Worm (Caenorhabditis elegans) whole organism, L1 larva: Measurements from ENCODE around the gene F54C9.11.

Experiments
- C04F5.9 ChIP-seq: sonication (generic microtip); optimal IDR thresholded peaks from 2 replicates; lab custom pipeline; 2016; ENCODE audit warnings: missing genetic modification characterization, missing compliant biosample characterization
- C16A3.4 ChIP-seq: fragments of 150-350 bp; optimal IDR thresholded peaks from 2 replicates; lab custom pipeline; 2014; ENCODE audit warnings: missing biosample characterization, missing genetic modification characterization
- F16B12.6 ChIP-seq: fragments of 150-350 bp; optimal IDR thresholded peaks from 2 replicates; lab custom pipeline; 2014; ENCODE audit warnings: missing biosample characterization, missing genetic modification characterization
- aly-2 ChIP-seq: fragments of 150-350 bp; optimal IDR thresholded peaks from 2 replicates; lab custom pipeline; 2014; ENCODE audit warnings: missing biosample characterization, missing genetic modification characterization
- ceh-88 ChIP-seq: fragments of 200-800 bp; sonication (Bioruptor generic); IDR thresholded peaks from 2 replicates; pipeline ENCODE4 v1.3.6; 2022; ENCODE audit warnings: missing genetic modification characterization, missing compliant biosample characterization
- ceh-90 ChIP-seq: sonication (generic microtip); optimal IDR thresholded peaks from 2 replicates; lab custom pipeline; 2016; ENCODE audit warnings: missing genetic modification characterization, missing compliant biosample characterization
- ces-1 ChIP-seq: fragments of 150-350 bp; optimal IDR thresholded peaks from 2 replicates; lab custom pipeline; 2014; ENCODE audit warnings: missing biosample characterization, missing genetic modification reagents, missing genetic modification characterization
- efl-3 ChIP-seq: fragments of 200-800 bp; sonication (Bioruptor generic); optimal IDR thresholded peaks from 2 replicates; lab custom pipeline; 2018; ENCODE audit warnings: mild to moderate bottlenecking, missing genetic modification characterization, missing compliant biosample characterization
- egl-13 ChIP-seq: sonication (generic microtip); optimal IDR thresholded peaks from 2 replicates; lab custom pipeline; 2016; ENCODE audit warnings: missing genotype, missing genetic modification reagents, missing genetic modification characterization, missing compliant biosample characterization
- egl-27 ChIP-seq, 2 experiments: fragments of 150-350 bp in 1 of 2; sonication (generic microtip); optimal IDR thresholded peaks; 3 replicates each; lab custom pipeline; 2017 to 2018; ENCODE audit warnings: missing biosample characterization in 2 of 2, missing genetic modification characterization in 2 of 2, missing genetic modification reagents in 2 of 2
- fos-1 ChIP-seq: fragments of 150-350 bp; optimal IDR thresholded peaks from 2 replicates; lab custom pipeline; 2014; ENCODE audit warnings: missing biosample characterization, missing genetic modification characterization
- hlh-4 ChIP-seq: sonication (generic microtip); optimal IDR thresholded peaks from 2 replicates; lab custom pipeline; 2016; ENCODE audit warnings: mild to moderate bottlenecking, missing genetic modification characterization, missing compliant biosample characterization
- hpl-2 ChIP-seq: fragments of 150-350 bp; optimal IDR thresholded peaks from 2 replicates; lab custom pipeline; 2014; ENCODE audit warnings: missing biosample characterization, missing genetic modification reagents, missing genetic modification characterization
- irx-1 ChIP-seq: sonication (generic microtip); optimal IDR thresholded peaks from 2 replicates; lab custom pipeline; 2016; ENCODE audit warnings: missing genetic modification characterization, missing compliant biosample characterization
- jun-1 ChIP-seq: fragments of 150-350 bp; optimal IDR thresholded peaks from 2 replicates; lab custom pipeline; 2014; ENCODE audit warnings: missing biosample characterization, missing genetic modification reagents, missing genetic modification characterization
- lin-13 ChIP-seq: fragments of 150-350 bp; optimal IDR thresholded peaks from 2 replicates; lab custom pipeline; 2014; ENCODE audit warnings: missing biosample characterization, missing genetic modification reagents, missing genetic modification characterization
- lin-14 ChIP-seq: fragments of 200-800 bp; sonication (Bioruptor generic); optimal IDR thresholded peaks from 2 replicates; lab custom pipeline; 2018; ENCODE audit warnings: mild to moderate bottlenecking, missing genetic modification characterization, moderate library complexity, missing compliant biosample characterization
- lin-15B ChIP-seq: fragments of 150-350 bp; sonication (generic microtip); optimal IDR thresholded peaks from 3 replicates; lab custom pipeline; 2014; ENCODE audit warnings: missing biosample characterization, missing genetic modification characterization
- mab-9 ChIP-seq: fragments of 200-800 bp; sonication (Bioruptor generic); IDR thresholded peaks from 2 replicates; pipeline ENCODE4 v1.3.6; 2022; ENCODE audit warnings: missing genetic modification reagents, missing genetic modification characterization, missing compliant biosample characterization
- mef-2 ChIP-seq: fragments of 150-350 bp; optimal IDR thresholded peaks from 2 replicates; lab custom pipeline; 2014; ENCODE audit warnings: missing biosample characterization, missing genetic modification characterization
- mep-1 ChIP-seq: fragments of 150-350 bp; optimal IDR thresholded peaks from 2 replicates; lab custom pipeline; 2014; ENCODE audit warnings: missing biosample characterization, missing genetic modification characterization
- nhr-11 ChIP-seq: fragments of 150-350 bp; optimal IDR thresholded peaks from 2 replicates; lab custom pipeline; 2014; ENCODE audit warnings: missing biosample characterization, missing genetic modification characterization
- nhr-19 ChIP-seq: fragments of 200-800 bp; sonication (Bioruptor generic); conservative IDR thresholded peaks from 2 replicates; pipeline ENCODE4 v1.3.6; 2022; ENCODE audit warnings: missing genetic modification characterization, missing compliant biosample characterization
- nhr-237 ChIP-seq: fragments of 150-350 bp; optimal IDR thresholded peaks from 2 replicates; lab custom pipeline; 2014; ENCODE audit warnings: missing biosample characterization, missing genetic modification characterization
- nhr-47 ChIP-seq: sonication (generic microtip); optimal IDR thresholded peaks from 2 replicates; lab custom pipeline; 2016; ENCODE audit warnings: mild to moderate bottlenecking, missing genetic modification characterization, moderate library complexity, missing compliant biosample characterization
- nhr-71 ChIP-seq: sonication (generic microtip); optimal IDR thresholded peaks from 2 replicates; lab custom pipeline; 2016; ENCODE audit warnings: mild to moderate bottlenecking, missing genetic modification characterization, moderate library complexity, missing compliant biosample characterization
- nhr-76 ChIP-seq: sonication (generic microtip); optimal IDR thresholded peaks from 2 replicates; lab custom pipeline; 2017; ENCODE audit warnings: missing biosample characterization, missing genetic modification characterization
- nhr-85 ChIP-seq: sonication (generic microtip); peaks from one replicate; lab custom pipeline; 2016; ENCODE audit warnings: missing genetic modification characterization, inconsistent platforms, missing compliant biosample characterization
- nhr-90 ChIP-seq: sonication (generic microtip); optimal IDR thresholded peaks from 2 replicates; lab custom pipeline; 2016; ENCODE audit warnings: mild to moderate bottlenecking, missing genetic modification characterization, missing compliant biosample characterization; ENCODE audit not compliant: poor library complexity
- pax-3 ChIP-seq: fragments of 200-800 bp; sonication (Bioruptor generic); optimal IDR thresholded peaks from 2 replicates; lab custom pipeline; 2018; ENCODE audit warnings: mild to moderate bottlenecking, missing genetic modification characterization, moderate library complexity, missing compliant biosample characterization
- pqm-1 ChIP-seq: sonication (generic microtip); optimal IDR thresholded peaks from 3 replicates; lab custom pipeline; 2017; ENCODE audit warnings: missing biosample characterization, missing genetic modification characterization
- rnt-1 ChIP-seq: sonication (generic microtip); optimal IDR thresholded peaks from 2 replicates; lab custom pipeline; 2016; ENCODE audit warnings: mild to moderate bottlenecking, missing genetic modification characterization, moderate library complexity, missing compliant biosample characterization
- skn-1 ChIP-seq: fragments of 150-350 bp; optimal IDR thresholded peaks from 2 replicates; lab custom pipeline; 2014; ENCODE audit warnings: missing biosample characterization, missing genetic modification characterization
- sox-4 ChIP-seq: sonication (generic microtip); optimal IDR thresholded peaks from 2 replicates; lab custom pipeline; 2016; ENCODE audit warnings: missing genetic modification characterization, missing compliant biosample characterization
- swsn-7 ChIP-seq: sonication (generic microtip); optimal IDR thresholded peaks from 2 replicates; lab custom pipeline; 2016; ENCODE audit warnings: missing genetic modification characterization, missing compliant biosample characterization
- tbx-2 ChIP-seq: sonication (generic microtip); optimal IDR thresholded peaks from 2 replicates; lab custom pipeline; 2016; ENCODE audit warnings: missing genetic modification characterization, missing compliant biosample characterization
- tlp-1 ChIP-seq: fragments of 150-350 bp; optimal IDR thresholded peaks from 2 replicates; lab custom pipeline; 2014; ENCODE audit warnings: missing biosample characterization, missing genetic modification characterization
- unc-130 ChIP-seq: fragments of 150-350 bp; optimal IDR thresholded peaks from 2 replicates; lab custom pipeline; 2017; ENCODE audit warnings: missing biosample characterization, missing genetic modification characterization, inconsistent platforms
- unc-30 ChIP-seq: sonication (generic microtip); optimal IDR thresholded peaks from 2 replicates; lab custom pipeline; 2017; ENCODE audit warnings: missing biosample characterization, missing genetic modification characterization
- unc-86 ChIP-seq: sonication (generic microtip); optimal IDR thresholded peaks from 2 replicates; lab custom pipeline; 2016; ENCODE audit warnings: missing genetic modification characterization, missing compliant biosample characterization
- vab-15 ChIP-seq: sonication (generic microtip); optimal IDR thresholded peaks from 2 replicates; lab custom pipeline; 2017; ENCODE audit warnings: missing genotype, mild to moderate bottlenecking, missing genetic modification characterization, missing compliant biosample characterization
- ztf-4 ChIP-seq: fragments of 150-350 bp; optimal IDR thresholded peaks from 2 replicates; lab custom pipeline; 2014; ENCODE audit warnings: missing biosample characterization, missing genetic modification characterization

The F54C9.11 gene

DNA sequence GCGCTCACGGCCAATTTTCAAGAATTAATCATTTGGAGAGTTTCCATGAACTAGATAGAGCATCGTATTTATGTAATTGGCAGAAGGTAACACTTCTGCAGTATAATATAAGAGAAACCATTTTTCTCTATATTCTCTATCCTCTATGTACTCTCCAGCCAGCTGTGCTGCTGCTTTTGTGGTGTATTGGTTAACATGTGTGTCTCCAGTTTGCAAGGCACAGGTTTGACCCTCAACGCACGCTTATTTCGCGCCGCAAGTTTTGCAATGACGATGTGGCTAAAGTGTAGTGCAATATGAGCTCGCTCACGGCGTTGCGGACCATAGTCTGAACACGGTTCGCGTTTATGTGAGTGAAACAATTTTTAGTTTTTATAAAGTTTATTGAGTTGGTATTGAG lies 37.9 kb downstream of the F54C9.11 start (continued):
- no peak for TF ChIP-seq egl-13 (tag; lab: Kevin White, UChicago)
- TF ChIP-seq hlh-4 (tag; lab: Kevin White, UChicago) = no peak
- peak; percentile 59 for TF ChIP-seq nhr-47 (tag; lab: Kevin White, UChicago)
- no peak for TF ChIP-seq sox-4
- no peak for TF ChIP-seq nhr-85 (tag; lab: Kevin White, UChicago)
- no peak for TF ChIP-seq mab-9 (GFP tag; lab: Robert Waterston, UW)
- no peak for TF ChIP-seq lin-14 (GFP tag; lab: Kevin White, UChicago)
- no peak for TF ChIP-seq irx-1 (tag; lab: Kevin White, UChicago)
- no peak for TF ChIP-seq tbx-2 (tag; lab: Kevin White, UChicago)

DNA sequence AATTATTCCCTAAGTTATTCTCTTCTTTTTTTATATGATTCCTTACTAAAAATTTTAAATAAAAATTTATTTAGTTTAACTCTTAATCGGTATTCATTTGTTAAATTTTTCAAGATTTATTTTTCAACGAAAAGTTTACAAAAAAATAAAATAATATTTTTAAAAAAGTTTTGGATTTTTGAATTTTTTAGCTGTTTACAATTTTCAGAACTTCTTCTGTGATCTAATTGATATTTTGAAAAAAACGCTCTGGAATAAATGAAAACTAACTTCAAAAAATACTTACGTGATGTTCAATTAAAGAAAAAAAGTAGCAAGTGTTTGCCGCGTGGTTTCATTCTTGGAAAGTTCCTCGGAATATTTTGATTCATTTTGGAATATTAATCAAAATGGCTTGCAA lies 39.6 kb downstream of the F54C9.11 start, which contains the start of gene decr-1.2:
TSS of gene decr-1.2 (plus strand) at position 301 of the 400 bp plus-strand sequence.
- TF ChIP-seq tlp-1 (tag; lab: Kevin White, UChicago) (no peak), efl-3 (GFP tag; lab: Kevin White, UChicago) (no peak), vab-15 (tag; lab: Kevin White, UChicago) (no peak), lin-15B (no peak), C16A3.4 (no peak), swsn-7 (tag; lab: Kevin White, UChicago) (no peak), hpl-2 (GFP tag; lab: Kevin White, UChicago) (no peak), C04F5.9 (tag; lab: Kevin White, UChicago) (no peak), nhr-47 (tag; lab: Kevin White, UChicago) (no peak), nhr-11 (tag; lab: Kevin White, UChicago) (no peak), nhr-76 (no peak), rnt-1 (no peak), mep-1 (tag; lab: Kevin White, UChicago) (no peak), ceh-90 (tag; lab: Kevin White, UChicago) (no peak), nhr-90 (tag; lab: Kevin White, UChicago) (no peak), pqm-1 (no peak), unc-130 (no peak), unc-30 (tag; lab: Kevin White, UChicago) (no peak), fos-1 (no peak)

DNA sequence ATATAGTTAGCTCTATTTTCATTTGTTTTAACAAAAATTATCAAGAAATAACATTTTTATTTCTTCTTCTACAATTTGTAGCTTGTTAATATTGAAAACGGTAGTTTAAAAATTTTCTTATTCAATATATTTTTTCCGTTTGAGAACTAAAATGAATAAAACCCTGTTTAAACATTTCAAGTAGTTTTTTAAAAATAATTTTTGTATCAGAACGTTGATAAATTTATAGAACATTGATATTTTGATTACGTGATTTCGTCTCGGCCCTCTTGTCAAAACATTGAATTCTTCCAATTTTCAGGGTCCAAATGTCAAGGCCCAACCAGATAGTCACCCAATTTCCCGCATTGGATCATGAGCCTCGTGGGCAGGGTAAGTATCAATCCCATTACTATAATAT lies 44.5 kb downstream of the F54C9.11 start, which contains the start of gene pqn-73:
TSS of gene pqn-73 (plus strand) at position 301 of the 400 bp plus-strand sequence.
- TF ChIP-seq lin-15B = no peak
- no peak for TF ChIP-seq ces-1 (GFP tag; lab: Kevin White, UChicago)
- TF ChIP-seq nhr-85 (tag; lab: Kevin White, UChicago) = no peak
- no peak for TF ChIP-seq hlh-4 (tag; lab: Kevin White, UChicago)
- TF ChIP-seq lin-13 = no peak
- no peak for TF ChIP-seq swsn-7 (tag; lab: Kevin White, UChicago)
- no peak for TF ChIP-seq skn-1
- no peak for TF ChIP-seq rnt-1
- TF ChIP-seq nhr-237 (tag; lab: Kevin White, UChicago) = no peak
- no peak for TF ChIP-seq jun-1 (tag; lab: Kevin White, UChicago)
- TF ChIP-seq ceh-88 (GFP tag; lab: Robert Waterston, UW) = no peak
- no peak for TF ChIP-seq ztf-4
- TF ChIP-seq mep-1 (tag; lab: Kevin White, UChicago) = no peak
- no peak for TF ChIP-seq nhr-19
- no peak for TF ChIP-seq unc-86 (tag; lab: Kevin White, UChicago)
- TF ChIP-seq nhr-11 (tag; lab: Kevin White, UChicago) = no peak
- no peak for TF ChIP-seq egl-13 (tag; lab: Kevin White, UChicago)
- TF ChIP-seq aly-2 = no peak
- TF ChIP-seq, all 84 proteins: peak for 0

DNA sequence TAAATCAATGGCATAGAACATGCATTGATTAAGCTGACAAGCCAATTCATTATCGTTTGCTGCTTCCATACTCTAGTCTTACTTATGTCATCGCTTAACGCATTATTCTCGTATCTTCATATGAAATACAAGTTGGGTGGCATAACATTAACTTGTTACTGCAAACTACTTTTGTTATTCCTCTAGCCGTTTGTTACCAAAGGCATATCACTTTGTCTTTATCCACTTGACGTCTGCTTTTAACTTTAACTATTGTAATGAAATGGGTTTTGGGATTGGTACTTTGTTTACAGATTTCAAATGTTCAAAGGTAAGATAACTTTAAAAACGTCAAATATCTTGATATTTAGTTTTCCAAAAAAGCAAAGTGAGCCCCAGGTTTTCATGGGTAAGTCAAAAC lies 48.8 kb downstream of the F54C9.11 start, which contains the start of gene W01C9.2:
TSS of gene W01C9.2 (plus strand) at position 301 of the 400 bp plus-strand sequence.
- TF ChIP-seq lin-13 = no peak
- no peak for TF ChIP-seq lin-14 (GFP tag; lab: Kevin White, UChicago)
- no peak for TF ChIP-seq ztf-4
- TF ChIP-seq nhr-71 (tag; lab: Kevin White, UChicago) = no peak
- TF ChIP-seq swsn-7 (tag; lab: Kevin White, UChicago) = no peak
- no peak for TF ChIP-seq nhr-19
- no peak for TF ChIP-seq F16B12.6 (tag; lab: Kevin White, UChicago)
- no peak for TF ChIP-seq mef-2
- TF ChIP-seq pax-3 (tag; lab: Kevin White, UChicago) = no peak
- TF ChIP-seq egl-27 (tag; optimal IDR thresholded peaks at IDR 0.05; lab: Kevin White, UChicago) = no peak
- TF ChIP-seq, all 84 proteins: peak for 0
